Fruit fly (Drosophila melanogaster) whole organism, embryonic: ENCODE results near the gene CG12818.
A peak's percentile ranks its signal among the peaks of the same experiment; 100 is the strongest.

Experiments
- BEAF-32 ChIP-seq: fragments of 200-800 bp; sonication (Bioruptor generic); optimal IDR thresholded peaks from 3 replicates; lab custom pipeline; 2017; ENCODE audit warnings: missing biosample characterization, missing genetic modification characterization, mild to moderate bottlenecking, moderate library complexity, missing genetic modification reagents
- Bteb2 ChIP-seq: fragments of 200-800 bp; sonication (Bioruptor generic); optimal IDR thresholded peaks from 2 replicates; lab custom pipeline; 2016; ENCODE audit warnings: missing biosample characterization, missing genetic modification characterization
- CG1024 ChIP-seq: fragments of 200-800 bp; sonication (Bioruptor generic); IDR thresholded peaks from 2 replicates; pipeline ENCODE4 v1.3.6; 2022; ENCODE audit warnings: missing biosample characterization, missing genetic modification characterization
- CG10654 ChIP-seq: fragments of 200-800 bp; sonication (Bioruptor generic); optimal IDR thresholded peaks from 2 replicates; lab custom pipeline; 2016; ENCODE audit warnings: missing biosample characterization, missing genetic modification characterization
- CG11398 ChIP-seq: fragments of 200-800 bp; sonication (Bioruptor generic); optimal IDR thresholded peaks from 2 replicates; lab custom pipeline; 2016; ENCODE audit warnings: missing biosample characterization, missing genetic modification characterization
- CG11504 ChIP-seq: fragments of 200-800 bp; sonication (Bioruptor generic); optimal IDR thresholded peaks from 3 replicates; lab custom pipeline; 2019; ENCODE audit warnings: missing biosample characterization, mild to moderate bottlenecking, missing genetic modification characterization, moderate library complexity
- CG11560 ChIP-seq: fragments of 200-800 bp; sonication (Bioruptor generic); IDR thresholded peaks from 3 replicates; pipeline ENCODE4 v1.3.6; 2022; ENCODE audit warnings: missing biosample characterization, missing genetic modification characterization
- CG11696 ChIP-seq: fragments of 200-800 bp; sonication (Bioruptor generic); IDR thresholded peaks from 2 replicates; pipeline ENCODE4 v1.3.6; 2022; ENCODE audit warnings: missing biosample characterization, missing genetic modification characterization
- CG12071 ChIP-seq: fragments of 200-800 bp; sonication (Bioruptor generic); optimal IDR thresholded peaks from 3 replicates; lab custom pipeline; 2018; ENCODE audit warnings: missing biosample characterization, mild to moderate bottlenecking, missing genetic modification characterization
- CG12659 ChIP-seq: fragments of 200-800 bp; sonication (Bioruptor generic); optimal IDR thresholded peaks from 3 replicates; lab custom pipeline; 2017; ENCODE audit warnings: mild to moderate bottlenecking, missing biosample characterization, missing genetic modification reagents, missing genetic modification characterization
- CG14441 ChIP-seq: fragments of 200-800 bp; sonication (Bioruptor generic); IDR thresholded peaks from 2 replicates; pipeline ENCODE4 v1.3.6; 2022; ENCODE audit warnings: missing biosample characterization, missing genetic modification characterization
- CG14710 ChIP-seq: fragments of 200-800 bp; sonication (Bioruptor generic); optimal IDR thresholded peaks from 3 replicates; lab custom pipeline; 2019; ENCODE audit warnings: missing biosample characterization, mild to moderate bottlenecking, missing genetic modification characterization, moderate library complexity
- CG17568 ChIP-seq: fragments of 200-800 bp; sonication (Bioruptor generic); optimal IDR thresholded peaks from 2 replicates; lab custom pipeline; 2018; ENCODE audit warnings: missing biosample characterization, mild to moderate bottlenecking, missing genetic modification characterization, moderate library complexity
- CG18619 ChIP-seq: fragments of 200-800 bp; sonication (Bioruptor generic); optimal IDR thresholded peaks from 3 replicates; lab custom pipeline; 2017; ENCODE audit warnings: missing biosample characterization, mild to moderate bottlenecking, missing genetic modification characterization
- CG2712 ChIP-seq: fragments of 200-800 bp; optimal IDR thresholded peaks from 3 replicates; lab custom pipeline; 2019; ENCODE audit warnings: missing biosample characterization, mild to moderate bottlenecking, missing genetic modification characterization, moderate library complexity
- CG4617 ChIP-seq: fragments of 200-800 bp; sonication (Bioruptor generic); optimal IDR thresholded peaks from 3 replicates; lab custom pipeline; 2016; ENCODE audit warnings: missing biosample characterization, missing genetic modification characterization, borderline replicate concordance
- CG5180 ChIP-seq: fragments of 200-800 bp; sonication (Bioruptor generic); optimal IDR thresholded peaks from 3 replicates; lab custom pipeline; 2017; ENCODE audit warnings: missing biosample characterization, missing genetic modification characterization, mild to moderate bottlenecking, moderate library complexity, missing genetic modification reagents
- CG7786 ChIP-seq: fragments of 200-800 bp; sonication (Bioruptor generic); optimal IDR thresholded peaks from 2 replicates; lab custom pipeline; 2016; ENCODE audit warnings: missing biosample characterization, missing genetic modification characterization
- CG8290 ChIP-seq, 3 experiments: fragments of 200-800 bp; sonication (Bioruptor generic); optimal IDR thresholded peaks; 2 replicates each; lab custom pipeline; 2016 to 2019; ENCODE audit warnings: missing biosample characterization in 3 of 3, missing genetic modification characterization in 3 of 3, mild to moderate bottlenecking in 2 of 3, moderate library complexity in 1 of 3
- CG9727 ChIP-seq: fragments of 200-800 bp; sonication (Bioruptor generic); optimal IDR thresholded peaks from 3 replicates; lab custom pipeline; 2017; ENCODE audit warnings: missing biosample characterization, mild to moderate bottlenecking, missing genetic modification characterization
- CG9932 ChIP-seq: fragments of 200-800 bp; sonication (Bioruptor generic); IDR thresholded peaks from 2 replicates; pipeline ENCODE4 v1.3.6; 2022; ENCODE audit warnings: missing biosample characterization, missing genetic modification characterization
- CoRest ChIP-seq: fragments of 200-800 bp; sonication (Bioruptor generic); optimal IDR thresholded peaks from 3 replicates; lab custom pipeline; 2018; ENCODE audit warnings: missing biosample characterization, mild to moderate bottlenecking, missing genetic modification characterization, moderate library complexity
- CrebB ChIP-seq: fragments of 200-800 bp; sonication (Bioruptor generic); optimal IDR thresholded peaks from 3 replicates; lab custom pipeline; 2018; ENCODE audit warnings: missing biosample characterization, mild to moderate bottlenecking, missing genetic modification characterization
- ERR ChIP-seq: fragments of 200-800 bp; sonication (Bioruptor generic); optimal IDR thresholded peaks from 2 replicates; lab custom pipeline; 2016; ENCODE audit warnings: missing biosample characterization, missing genetic modification characterization
- GATAe ChIP-seq: fragments of 200-800 bp; sonication (Bioruptor generic); conservative IDR thresholded peaks from 2 replicates; pipeline ENCODE4 v1.3.6; 2022; ENCODE audit warnings: missing biosample characterization, missing genetic modification characterization
- Gsc ChIP-seq: fragments of 200-800 bp; sonication (Bioruptor generic); IDR thresholded peaks from 2 replicates; pipeline ENCODE4 v1.3.6; 2022; ENCODE audit warnings: missing biosample characterization, missing genetic modification characterization
- HLHmδ ChIP-seq: fragments of 200-800 bp; sonication (Bioruptor generic); optimal IDR thresholded peaks from 2 replicates; lab custom pipeline; 2018; ENCODE audit warnings: missing biosample characterization, mild to moderate bottlenecking, missing genetic modification characterization, moderate library complexity
- Hmr ChIP-seq: fragments of 200-800 bp; sonication (Bioruptor generic); optimal IDR thresholded peaks from 3 replicates; lab custom pipeline; 2017; ENCODE audit warnings: mild to moderate bottlenecking, missing biosample characterization, missing genetic modification reagents, missing genetic modification characterization
- Hmx ChIP-seq: fragments of 200-800 bp; sonication (Bioruptor generic); optimal IDR thresholded peaks from 2 replicates; lab custom pipeline; 2016; ENCODE audit warnings: missing biosample characterization, missing genetic modification characterization
- Mes4 ChIP-seq: fragments of 200-800 bp; sonication (Bioruptor generic); optimal IDR thresholded peaks from 2 replicates; lab custom pipeline; 2016; ENCODE audit warnings: missing biosample characterization, missing genetic modification characterization
- Nf-YB ChIP-seq: fragments of 200-800 bp; sonication (Bioruptor generic); optimal IDR thresholded peaks from 3 replicates; lab custom pipeline; 2019; ENCODE audit warnings: missing biosample characterization, mild to moderate bottlenecking, missing genetic modification characterization, moderate library complexity
- PHDP ChIP-seq: fragments of 200-800 bp; sonication (Bioruptor generic); optimal IDR thresholded peaks from 3 replicates; lab custom pipeline; 2018; ENCODE audit warnings: missing biosample characterization, mild to moderate bottlenecking, missing genetic modification characterization, moderate library complexity
- Poxn ChIP-seq: fragments of 200-800 bp; sonication (Bioruptor generic); IDR thresholded peaks from 2 replicates; pipeline ENCODE4 v1.3.6; 2022; ENCODE audit warnings: missing biosample characterization, missing genetic modification characterization
- Taf1 ChIP-seq: fragments of 200-800 bp; sonication (Bioruptor generic); IDR thresholded peaks from 2 replicates; pipeline ENCODE4 v1.3.6; 2022; ENCODE audit warnings: missing biosample characterization, missing genetic modification characterization
- Xrp1 ChIP-seq: fragments of 200-800 bp; sonication (Bioruptor generic); IDR thresholded peaks from 2 replicates; pipeline ENCODE4 v1.3.6; 2022; ENCODE audit warnings: missing biosample characterization, missing genetic modification characterization
- bcd ChIP-seq: fragments of 200-800 bp; sonication (Bioruptor generic); optimal IDR thresholded peaks from 2 replicates; lab custom pipeline; 2017; ENCODE audit warnings: missing biosample characterization, mild to moderate bottlenecking, missing genetic modification characterization
- bigmax ChIP-seq: fragments of 200-800 bp; sonication (Bioruptor generic); optimal IDR thresholded peaks from 2 replicates; lab custom pipeline; 2018; ENCODE audit warnings: missing biosample characterization, mild to moderate bottlenecking, missing genetic modification characterization
- da ChIP-seq: fragments of 200-800 bp; sonication (Bioruptor generic); optimal IDR thresholded peaks from 2 replicates; lab custom pipeline; 2016; ENCODE audit warnings: missing biosample characterization, missing genetic modification characterization
- eve ChIP-seq, 2 experiments: fragments of >200 bp; optimal IDR thresholded peaks; 2 replicates each; lab custom pipeline; 2017; ENCODE audit warnings: missing biosample characterization in 2 of 2, missing genetic modification characterization in 2 of 2
- gcm ChIP-seq: fragments of 200-800 bp; sonication (Bioruptor generic); optimal IDR thresholded peaks from 2 replicates; lab custom pipeline; 2019; ENCODE audit warnings: missing biosample characterization, mild to moderate bottlenecking, missing genetic modification characterization, moderate library complexity
- kah ChIP-seq: fragments of 200-800 bp; sonication (Bioruptor generic); optimal IDR thresholded peaks from 2 replicates; lab custom pipeline; 2018; ENCODE audit warnings: missing biosample characterization, mild to moderate bottlenecking, missing genetic modification characterization
- klu ChIP-seq: fragments of 200-800 bp; sonication (Bioruptor generic); IDR thresholded peaks from 2 replicates; pipeline ENCODE4 v1.3.6; 2022; ENCODE audit warnings: missing biosample characterization, missing genetic modification characterization
- lab ChIP-seq: fragments of 200-800 bp; sonication (Bioruptor generic); optimal IDR thresholded peaks from 3 replicates; lab custom pipeline; 2017; ENCODE audit warnings: missing biosample characterization, missing genetic modification characterization, mild to moderate bottlenecking, moderate library complexity, missing genetic modification reagents
- onecut ChIP-seq: fragments of 200-800 bp; sonication (Bioruptor generic); IDR thresholded peaks from 2 replicates; pipeline ENCODE4 v1.3.6; 2022; ENCODE audit warnings: missing biosample characterization, missing genetic modification characterization
- pros ChIP-seq: fragments of 200-800 bp; sonication (Bioruptor generic); optimal IDR thresholded peaks from 3 replicates; lab custom pipeline; 2019; ENCODE audit warnings: missing biosample characterization, mild to moderate bottlenecking, missing genetic modification characterization, moderate library complexity
- schlank ChIP-seq: fragments of 200-800 bp; sonication (Bioruptor generic); optimal IDR thresholded peaks from 2 replicates; lab custom pipeline; 2018; ENCODE audit warnings: missing biosample characterization, mild to moderate bottlenecking, missing genetic modification characterization
- tap ChIP-seq: fragments of 200-800 bp; optimal IDR thresholded peaks from 3 replicates; lab custom pipeline; 2019; ENCODE audit warnings: missing biosample characterization, mild to moderate bottlenecking, missing genetic modification characterization, moderate library complexity
- toy ChIP-seq: fragments of 200-800 bp; sonication (Bioruptor generic); IDR thresholded peaks from 2 replicates; pipeline ENCODE4 v1.3.6; 2022; ENCODE audit warnings: missing biosample characterization, missing genetic modification characterization
- unpg ChIP-seq: fragments of 200-800 bp; sonication (Bioruptor generic); optimal IDR thresholded peaks from 3 replicates; lab custom pipeline; 2018; ENCODE audit warnings: missing biosample characterization, mild to moderate bottlenecking, missing genetic modification characterization, moderate library complexity
- usp ChIP-seq: fragments of >200 bp; optimal IDR thresholded peaks from 2 replicates; lab custom pipeline; 2017; ENCODE audit warnings: missing biosample characterization, missing genetic modification characterization

CG12818 gene

dm6 chr3R:10377849-10378248 is 46.5 kb downstream of the CG12818 start, which contains the start of gene Rfx (continued):
- TF ChIP-seq CG10654 (GFP tag; lab: Kevin White, UChicago): no peak
- TF ChIP-seq unpg (GFP tag; lab: Kevin White, UChicago): peak; percentile 8
- peak; percentile 28 for TF ChIP-seq CG11398
- peak; percentile 65 for TF ChIP-seq CG9727 (GFP tag; lab: Kevin White, UChicago)
- no peak for TF ChIP-seq Hmx
- TF ChIP-seq GATAe: no peak
- TF ChIP-seq Hmr (GFP tag; lab: Kevin White, UChicago): peak; percentile 70
- TF ChIP-seq kah: no peak
- TF ChIP-seq tap (tag; lab: Kevin White, UChicago): no peak
- peak; percentile 53 for TF ChIP-seq CG2712 (tag; lab: Kevin White, UChicago)
- TF ChIP-seq CG12071: no peak
- no peak for TF ChIP-seq toy (GFP tag; lab: Robert Waterston, UW)
- peak; percentile 99 for TF ChIP-seq CG11504
- no peak for TF ChIP-seq CG17568 (GFP tag; lab: Kevin White, UChicago)
- no peak for TF ChIP-seq Taf1 (GFP tag; lab: Robert Waterston, UW)
- TF ChIP-seq klu (GFP tag; lab: Robert Waterston, UW): no peak
- TF ChIP-seq CG9932 (GFP tag; lab: Robert Waterston, UW): no peak
- no peak for TF ChIP-seq Bteb2 (GFP tag; lab: Kevin White, UChicago)
- TF ChIP-seq CrebB: peak; percentile 34
- TF ChIP-seq PHDP (tag; lab: Kevin White, UChicago): peak; percentile 27
- no peak for TF ChIP-seq da (GFP tag; lab: Kevin White, UChicago)
- no peak for TF ChIP-seq ERR (GFP tag; lab: Kevin White, UChicago)
- TF ChIP-seq schlank: no peak
- no peak for TF ChIP-seq Gsc (GFP tag; lab: Robert Waterston, UW)
- TF ChIP-seq CG11560 (tag; lab: Robert Waterston, UW): no peak
- peak; percentile 50 for TF ChIP-seq BEAF-32 (GFP tag; lab: Kevin White, UChicago)
- no peak for TF ChIP-seq Xrp1 (GFP tag; lab: Robert Waterston, UW)
- peak; percentile 33 for TF ChIP-seq bcd
- TF ChIP-seq CG7786 (GFP tag; lab: Kevin White, UChicago): peak; percentile 15
- no peak for TF ChIP-seq CG1024 (GFP tag; lab: Robert Waterston, UW)
- TF ChIP-seq onecut (GFP tag; lab: Robert Waterston, UW): 0 out of 2 replicates have a peak, but pooled peaks have one; percentile 10
- no peak for TF ChIP-seq CG11696 (GFP tag; lab: Robert Waterston, UW)
- no peak for TF ChIP-seq CG8290 (GFP tag; optimal IDR thresholded peaks at IDR 0.05; lab: Kevin White, UChicago)
- TF ChIP-seq CG8290 (tag; optimal IDR thresholded peaks at IDR 0.05; lab: Kevin White, UChicago): peak in 1 of 2 experiments; percentile 5
- TF ChIP-seq HLHmδ: no peak
- TF ChIP-seq pros: no peak
- peak; percentile 67 for TF ChIP-seq CG4617 (GFP tag; lab: Kevin White, UChicago)
- TF ChIP-seq bigmax (GFP tag; lab: Kevin White, UChicago): peak; percentile 27
- peak; percentile 7 for TF ChIP-seq CoRest (tag; lab: Kevin White, UChicago)
- TF ChIP-seq Mes4 (GFP tag; lab: Kevin White, UChicago): peak; percentile 15
- peak; percentile 40 for TF ChIP-seq gcm
- TF ChIP-seq Poxn (GFP tag; lab: Robert Waterston, UW): no peak
- TF ChIP-seq CG14441 (GFP tag; lab: Robert Waterston, UW): no peak
- peak; percentile 9 for TF ChIP-seq CG5180 (GFP tag; lab: Kevin White, UChicago)
- TF ChIP-seq Nf-YB (GFP tag; lab: Kevin White, UChicago): peak; percentile 11
- no peak for TF ChIP-seq usp (GFP tag; lab: Kevin White, UChicago)
- peak; percentile 69 for TF ChIP-seq CG12659
- TF ChIP-seq CG14710 (tag; lab: Kevin White, UChicago): peak; percentile 55
- TF ChIP-seq eve (GFP tag; optimal IDR thresholded peaks at IDR 0.05; lab: Kevin White, UChicago): no peak
- TF ChIP-seq CG18619 (GFP tag; lab: Kevin White, UChicago): peak; percentile 16
- TF ChIP-seq lab: peak; percentile 38
